Worm (Caenorhabditis elegans): Measurements from ENCODE around the gene clc-18.

DNA sequence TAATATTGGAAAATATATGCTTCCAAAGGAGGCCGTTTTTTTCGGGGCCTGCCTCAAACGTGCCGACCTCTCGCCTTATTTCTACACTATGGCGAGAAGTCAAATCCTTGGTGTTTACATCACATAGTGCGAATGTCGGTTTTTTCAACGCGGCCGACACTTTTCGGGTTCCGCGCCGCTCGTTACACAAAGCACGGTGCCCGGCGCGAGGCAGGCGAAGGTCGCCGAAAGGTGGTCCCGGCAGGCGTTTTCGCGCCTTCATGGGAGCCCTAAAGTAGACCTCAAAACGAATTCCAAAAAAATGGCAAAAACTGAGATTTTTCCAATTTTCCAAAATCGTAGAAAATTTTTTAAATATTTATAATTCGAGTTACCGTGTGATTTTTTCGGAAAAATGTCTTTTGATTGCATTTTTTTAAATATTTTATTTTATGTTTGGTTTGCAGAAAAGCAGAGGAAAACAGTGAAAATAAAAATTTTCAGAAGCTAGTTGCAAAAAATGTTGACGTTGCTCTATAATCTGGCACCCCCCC lies 15.8 kb upstream of the clc-18 start, which contains the start of gene T05B4.12:
- TF ChIP-seq tlp-1 (tag; optimal IDR thresholded peaks at IDR 0.05), result no peak
- TF ChIP-seq nhr-19 (GFP tag; conservative IDR thresholded peaks at IDR 0.05), result no peak
